Worm (Caenorhabditis elegans) whole organism, L1 larva: ENCODE measurements around the gene Y19D2B.1.

Experiments
- C16A3.4 ChIP-seq: fragments of 150-350 bp; optimal IDR thresholded peaks from 2 replicates; lab custom pipeline; 2014; ENCODE audit warnings: missing biosample characterization, missing genetic modification characterization
- F16B12.6 ChIP-seq: fragments of 150-350 bp; optimal IDR thresholded peaks from 2 replicates; lab custom pipeline; 2014; ENCODE audit warnings: missing biosample characterization, missing genetic modification characterization
- ceh-88 ChIP-seq: fragments of 200-800 bp; sonication (Bioruptor generic); IDR thresholded peaks from 2 replicates; pipeline ENCODE4 v1.3.6; 2022; ENCODE audit warnings: missing genetic modification characterization, missing compliant biosample characterization
- dsc-1 ChIP-seq: sonication (generic microtip); optimal IDR thresholded peaks from 2 replicates; lab custom pipeline; 2016; ENCODE audit warnings: mild to moderate bottlenecking, missing genetic modification characterization, missing compliant biosample characterization
- efl-1 ChIP-seq, 4 experiments: fragments of 150-350 bp; optimal IDR thresholded peaks in 3 of 4; peaks in 1 of 4; 1 replicate in 1 of 4; 2 replicates in 3 of 4; lab custom pipeline; 2014; ENCODE audit warnings: missing biosample characterization in 2 of 4, missing genetic modification characterization in 2 of 4, missing genetic modification reagents in 2 of 4
- egl-27 ChIP-seq, 2 experiments: fragments of 150-350 bp in 1 of 2; sonication (generic microtip); optimal IDR thresholded peaks; 3 replicates each; lab custom pipeline; 2017 to 2018; ENCODE audit warnings: missing biosample characterization in 2 of 2, missing genetic modification characterization in 2 of 2, missing genetic modification reagents in 2 of 2
- ets-5 ChIP-seq: fragments of 200-800 bp; sonication (Bioruptor generic); IDR thresholded peaks from 2 replicates; pipeline ENCODE4 v1.3.6; 2022; ENCODE audit warnings: missing genetic modification characterization, missing compliant biosample characterization
- fkh-10 ChIP-seq: sonication (generic microtip); optimal IDR thresholded peaks from 2 replicates; lab custom pipeline; 2017; ENCODE audit warnings: missing biosample characterization, missing genetic modification reagents, missing genetic modification characterization
- fkh-4 ChIP-seq: sonication (generic microtip); optimal IDR thresholded peaks from 2 replicates; lab custom pipeline; 2016; ENCODE audit warnings: missing compliant biosample characterization, missing genetic modification characterization, borderline replicate concordance
- hlh-17 ChIP-seq: fragments of 200-800 bp; sonication (Bioruptor generic); optimal IDR thresholded peaks from 2 replicates; lab custom pipeline; 2018; ENCODE audit warnings: missing genetic modification characterization, mild to moderate bottlenecking, missing compliant biosample characterization, moderate library complexity, borderline replicate concordance
- hlh-4 ChIP-seq: sonication (generic microtip); optimal IDR thresholded peaks from 2 replicates; lab custom pipeline; 2016; ENCODE audit warnings: mild to moderate bottlenecking, missing genetic modification characterization, missing compliant biosample characterization
- jun-1 ChIP-seq: fragments of 150-350 bp; optimal IDR thresholded peaks from 2 replicates; lab custom pipeline; 2014; ENCODE audit warnings: missing biosample characterization, missing genetic modification reagents, missing genetic modification characterization
- lin-35 ChIP-seq, 2 experiments: fragments of 150-350 bp; optimal IDR thresholded peaks; 2 replicates each; lab custom pipeline; 2014; ENCODE audit warnings: missing biosample characterization in 2 of 2, missing genetic modification characterization in 2 of 2, missing genetic modification reagents in 2 of 2
- lsy-2 ChIP-seq, 2 experiments: fragments of 150-350 bp; optimal IDR thresholded peaks; 2 replicates each; lab custom pipeline; 2014; ENCODE audit warnings: missing biosample characterization in 2 of 2, missing genetic modification characterization in 2 of 2
- mab-9 ChIP-seq: fragments of 200-800 bp; sonication (Bioruptor generic); IDR thresholded peaks from 2 replicates; pipeline ENCODE4 v1.3.6; 2022; ENCODE audit warnings: missing genetic modification reagents, missing genetic modification characterization, missing compliant biosample characterization
- mdl-1 ChIP-seq, 2 experiments: fragments of 150-350 bp; optimal IDR thresholded peaks; 2 replicates each; lab custom pipeline; 2014 to 2017; ENCODE audit warnings: missing biosample characterization in 2 of 2, missing genetic modification characterization in 2 of 2, inconsistent platforms in 1 of 2
- mef-2 ChIP-seq: fragments of 150-350 bp; optimal IDR thresholded peaks from 2 replicates; lab custom pipeline; 2014; ENCODE audit warnings: missing biosample characterization, missing genetic modification characterization
- mep-1 ChIP-seq: fragments of 150-350 bp; optimal IDR thresholded peaks from 2 replicates; lab custom pipeline; 2014; ENCODE audit warnings: missing biosample characterization, missing genetic modification characterization
- nhr-11 ChIP-seq: fragments of 150-350 bp; optimal IDR thresholded peaks from 2 replicates; lab custom pipeline; 2014; ENCODE audit warnings: missing biosample characterization, missing genetic modification characterization
- nhr-237 ChIP-seq: fragments of 150-350 bp; optimal IDR thresholded peaks from 2 replicates; lab custom pipeline; 2014; ENCODE audit warnings: missing biosample characterization, missing genetic modification characterization
- nhr-47 ChIP-seq: sonication (generic microtip); optimal IDR thresholded peaks from 2 replicates; lab custom pipeline; 2016; ENCODE audit warnings: mild to moderate bottlenecking, missing genetic modification characterization, moderate library complexity, missing compliant biosample characterization
- nhr-76 ChIP-seq: sonication (generic microtip); optimal IDR thresholded peaks from 2 replicates; lab custom pipeline; 2017; ENCODE audit warnings: missing biosample characterization, missing genetic modification characterization
- nhr-84 ChIP-seq: sonication (generic microtip); optimal IDR thresholded peaks from 2 replicates; lab custom pipeline; 2017; ENCODE audit warnings: missing biosample characterization, missing genetic modification characterization
- nhr-85 ChIP-seq: sonication (generic microtip); peaks from one replicate; lab custom pipeline; 2016; ENCODE audit warnings: missing genetic modification characterization, inconsistent platforms, missing compliant biosample characterization
- pag-3 ChIP-seq: sonication (generic microtip); optimal IDR thresholded peaks from 2 replicates; lab custom pipeline; 2017; ENCODE audit warnings: missing genetic modification characterization, mild to moderate bottlenecking, missing compliant biosample characterization, antibody characterized with exemption, borderline replicate concordance; ENCODE audit not compliant: insufficient read depth
- rnt-1 ChIP-seq: sonication (generic microtip); optimal IDR thresholded peaks from 2 replicates; lab custom pipeline; 2016; ENCODE audit warnings: mild to moderate bottlenecking, missing genetic modification characterization, moderate library complexity, missing compliant biosample characterization
- snu-23 ChIP-seq: sonication (generic microtip); optimal IDR thresholded peaks from 2 replicates; lab custom pipeline; 2016; ENCODE audit warnings: missing genetic modification characterization, missing compliant biosample characterization
- sox-4 ChIP-seq: sonication (generic microtip); optimal IDR thresholded peaks from 2 replicates; lab custom pipeline; 2016; ENCODE audit warnings: missing genetic modification characterization, missing compliant biosample characterization
- sptf-1 ChIP-seq: fragments of 150-350 bp; optimal IDR thresholded peaks from 2 replicates; lab custom pipeline; 2014; ENCODE audit warnings: missing biosample characterization, missing genetic modification characterization
- swsn-7 ChIP-seq: sonication (generic microtip); optimal IDR thresholded peaks from 2 replicates; lab custom pipeline; 2016; ENCODE audit warnings: missing genetic modification characterization, missing compliant biosample characterization
- unc-130 ChIP-seq: fragments of 150-350 bp; optimal IDR thresholded peaks from 2 replicates; lab custom pipeline; 2017; ENCODE audit warnings: missing biosample characterization, missing genetic modification characterization, inconsistent platforms
- xbp-1 ChIP-seq: sonication (generic microtip); optimal IDR thresholded peaks from 2 replicates; lab custom pipeline; 2016; ENCODE audit warnings: missing genetic modification characterization, missing compliant biosample characterization
- ztf-11 ChIP-seq, 2 experiments: sonication (generic microtip); optimal IDR thresholded peaks; 2 replicates each; lab custom pipeline; 2016 to 2017; ENCODE audit warnings: missing genetic modification characterization in 2 of 2, missing biosample characterization in 1 of 2, missing compliant biosample characterization in 1 of 2

Gene Y19D2B.1

DNA sequence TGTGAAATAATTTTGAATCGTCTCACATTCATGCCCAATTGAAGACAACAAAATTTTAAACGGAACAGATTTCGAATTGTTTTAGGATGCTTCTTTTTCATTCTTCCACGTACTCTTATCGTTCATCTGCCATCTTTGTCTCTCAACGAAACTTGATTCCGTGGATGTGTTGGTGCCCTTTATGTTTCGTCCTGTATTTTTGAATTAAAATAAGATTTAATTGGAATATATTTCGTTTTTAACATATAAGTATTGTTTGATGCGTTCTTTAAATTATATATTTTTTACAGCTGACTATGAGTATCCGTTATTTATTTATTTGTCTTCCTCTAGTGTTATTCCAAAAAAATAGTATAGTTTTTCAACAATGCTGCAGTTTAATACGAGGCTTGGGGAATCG, 20.7 kb downstream of the Y19D2B.1 start, which contains the start of gene gly-1:
gly-1 (minus strand) TSS at position 101 of the 400 bp plus-strand sequence.
- TF ChIP-seq nhr-11 (tag; lab: Kevin White, UChicago) (no peak), lsy-2 (tag; optimal IDR thresholded peaks at IDR 0.05; lab: Kevin White, UChicago) (no peak), nhr-237 (tag; lab: Kevin White, UChicago) (no peak), mab-9 (GFP tag; lab: Robert Waterston, UW) (no peak), xbp-1 (tag; lab: Kevin White, UChicago) (no peak), C16A3.4 (tag; lab: Kevin White, UChicago) (no peak), nhr-47 (tag; lab: Kevin White, UChicago) (no peak), snu-23 (GFP tag; lab: Kevin White, UChicago) (no peak), unc-130 (tag; lab: Kevin White, UChicago) (no peak), pag-3 (tag; lab: Kevin White, UChicago) (no peak), dsc-1 (tag; lab: Kevin White, UChicago) (no peak)

DNA sequence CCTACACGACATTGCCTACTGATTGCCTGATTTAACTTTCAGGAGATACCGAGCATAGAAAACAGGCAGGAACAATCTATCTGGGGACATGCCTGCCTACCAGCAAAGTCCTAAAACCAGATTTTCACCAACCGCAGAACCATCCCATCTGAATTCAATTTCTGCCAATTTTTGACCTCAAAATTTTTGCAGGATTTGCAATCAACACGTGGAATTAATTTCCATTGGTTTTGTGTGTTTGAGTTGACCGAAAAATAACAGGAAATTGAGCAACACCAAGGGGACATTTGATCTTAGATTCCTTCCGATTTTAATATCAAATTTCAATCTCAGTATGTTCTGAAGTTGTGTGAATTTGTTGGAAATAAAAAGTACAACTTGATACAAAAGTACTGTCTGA, 23.8 kb downstream of the Y19D2B.1 start:
- TF ChIP-seq fkh-4 (tag; lab: Kevin White, UChicago) = peak; percentile 63
- TF ChIP-seq lsy-2 (tag; optimal IDR thresholded peaks at IDR 0.05; lab: Kevin White, UChicago) = no peak
- no peak for TF ChIP-seq mep-1 (tag; lab: Kevin White, UChicago)
- no peak for TF ChIP-seq swsn-7 (tag; lab: Kevin White, UChicago)
- TF ChIP-seq dsc-1 (tag; lab: Kevin White, UChicago) = peak; percentile 93
- TF ChIP-seq sptf-1 (tag; lab: Kevin White, UChicago) = no peak

DNA sequence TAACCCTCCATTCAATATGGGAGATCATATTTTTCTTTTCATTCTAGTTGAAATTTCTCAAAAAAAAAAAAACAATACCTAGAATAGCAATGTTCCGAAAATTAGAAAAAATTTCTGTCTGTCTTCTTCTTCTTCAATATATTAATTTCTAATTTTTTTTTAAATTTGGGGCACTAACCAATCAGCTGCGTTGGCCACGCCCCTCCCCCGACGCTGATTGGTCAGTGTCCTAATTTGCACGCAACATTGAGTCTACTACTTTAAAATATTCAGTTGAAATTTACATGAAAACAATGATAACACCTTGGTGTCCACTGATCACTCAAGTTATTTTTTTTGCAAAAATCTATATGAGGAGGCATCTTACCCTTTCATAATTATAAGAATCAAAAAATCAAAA, 26.8 kb downstream of the Y19D2B.1 start:
- TF ChIP-seq hlh-4 (no peak), mef-2 (no peak), lin-35 (GFP tag; optimal IDR thresholded peaks at IDR 0.05; lab: Kevin White, UChicago) (no peak), sox-4 (no peak)
- TF ChIP-seq, all 84 proteins: peak for 0

DNA sequence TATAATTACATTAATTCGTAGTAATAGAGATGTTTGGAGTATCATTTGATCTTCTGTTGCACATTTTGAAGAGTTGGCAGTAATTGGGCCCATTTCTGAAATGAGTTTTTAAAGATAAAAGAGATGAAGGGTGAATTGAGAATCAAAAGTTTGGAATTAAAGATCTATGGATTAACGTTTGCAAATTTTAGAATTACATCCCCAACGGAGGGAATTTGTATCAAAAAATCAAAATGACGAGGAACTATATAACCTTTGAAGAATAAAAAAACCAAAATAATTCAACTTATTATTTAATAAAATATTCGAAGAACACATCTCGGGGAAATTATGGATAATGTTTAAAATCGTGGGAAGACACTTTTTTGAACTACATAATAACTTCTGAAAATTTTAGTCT, 27.8 kb downstream of the Y19D2B.1 start, which contains the start of gene sra-10:
sra-10 (minus strand) TSS at position 101 of the 400 bp plus-strand sequence.
- TF ChIP-seq xbp-1 (tag; lab: Kevin White, UChicago) (no peak), rnt-1 (no peak), hlh-4 (no peak), swsn-7 (tag; lab: Kevin White, UChicago) (no peak)

DNA sequence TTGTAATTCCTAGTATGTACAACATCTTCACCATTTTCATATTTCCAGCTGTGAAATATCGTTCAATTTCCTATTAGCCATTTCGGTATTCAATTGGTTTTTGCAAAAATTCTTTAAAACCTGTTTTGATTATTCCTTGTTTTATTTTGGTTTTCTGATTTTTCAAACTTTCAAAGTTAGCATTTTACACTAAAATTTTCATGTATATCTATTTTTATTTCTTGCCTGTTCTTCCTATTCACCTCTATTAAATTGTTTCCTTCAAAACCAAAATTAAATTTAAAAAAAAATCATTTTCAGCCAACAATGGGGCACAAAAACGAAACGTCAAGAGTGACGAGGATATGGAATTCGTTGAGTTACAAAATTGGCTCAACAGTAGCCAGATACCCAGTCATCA, 33.8 kb downstream of the Y19D2B.1 start, which contains the start of gene ptr-8:
ptr-8 (plus strand) TSS at position 301 of the 400 bp plus-strand sequence.
- TF ChIP-seq egl-27 (tag; optimal IDR thresholded peaks at IDR 0.05; lab: Kevin White, UChicago) (no peak), fkh-10 (GFP tag; lab: Kevin White, UChicago) (no peak), nhr-84 (tag; lab: Kevin White, UChicago) (no peak), jun-1 (no peak), snu-23 (GFP tag; lab: Kevin White, UChicago) (no peak), F16B12.6 (tag; lab: Kevin White, UChicago) (no peak), nhr-85 (tag; lab: Kevin White, UChicago) (peak; percentile 33), nhr-47 (tag; lab: Kevin White, UChicago) (no peak), ztf-11 (tag; optimal IDR thresholded peaks at IDR 0.05; lab: Kevin White, UChicago) (no peak), unc-130 (tag; lab: Kevin White, UChicago) (no peak), swsn-7 (tag; lab: Kevin White, UChicago) (no peak), C16A3.4 (tag; lab: Kevin White, UChicago) (no peak), hlh-17 (GFP tag; lab: Kevin White, UChicago) (no peak), mdl-1 (tag; optimal IDR thresholded peaks at IDR 0.05; lab: Kevin White, UChicago) (no peak), nhr-76 (no peak), efl-1 (optimal IDR thresholded peaks at IDR 0.05; lab: Kevin White, UChicago) (no peak), efl-1 (GFP tag; optimal IDR thresholded peaks at IDR 0.05 in 1 of 2; lab: Kevin White, UChicago) (peak in 1 of 2 experiments; percentile 72), ceh-88 (no peak), ets-5 (no peak)
- TF ChIP-seq, all 84 proteins: peak for 2
